Fruit fly (Drosophila melanogaster) whole organism, adult: Measurements from ENCODE around the gene CG4613.

Source experiments
- CG11617 ChIP-seq: fragments of 200-800 bp; sonication (Bioruptor generic); optimal IDR thresholded peaks from 2 replicates; lab custom pipeline; 2017; ENCODE audit warnings: mild to moderate bottlenecking, missing biosample characterization, missing genetic modification reagents, missing genetic modification characterization
- CG14711 ChIP-seq: fragments of 200-800 bp; sonication (Bioruptor generic); optimal IDR thresholded peaks from 2 replicates; lab custom pipeline; 2018; ENCODE audit warnings: missing biosample characterization, mild to moderate bottlenecking, missing genetic modification characterization, moderate library complexity
- CG33017 ChIP-seq: fragments of 200-800 bp; sonication (Bioruptor generic); optimal IDR thresholded peaks from 2 replicates; lab custom pipeline; 2018; ENCODE audit warnings: missing biosample characterization, mild to moderate bottlenecking, missing genetic modification characterization, moderate library complexity
- CG5204 ChIP-seq: fragments of 200-800 bp; sonication (Bioruptor generic); optimal IDR thresholded peaks from 2 replicates; lab custom pipeline; 2016; ENCODE audit warnings: missing biosample characterization, missing genetic modification characterization
- CG7045 ChIP-seq: fragments of 200-800 bp; sonication (Bioruptor generic); optimal IDR thresholded peaks from 2 replicates; lab custom pipeline; 2017; ENCODE audit warnings: missing biosample characterization, mild to moderate bottlenecking, missing genetic modification characterization
- CG7101 ChIP-seq: fragments of 200-800 bp; sonication (Bioruptor generic); optimal IDR thresholded peaks from 2 replicates; lab custom pipeline; 2018; ENCODE audit warnings: missing biosample characterization, mild to moderate bottlenecking, missing genetic modification characterization, moderate library complexity
- Crg-1 ChIP-seq: fragments of 200-800 bp; sonication (Bioruptor generic); optimal IDR thresholded peaks from 2 replicates; lab custom pipeline; 2016; ENCODE audit warnings: missing biosample characterization, missing genetic modification characterization
- Hr96 ChIP-seq: fragments of 200-800 bp; sonication (Bioruptor generic); optimal IDR thresholded peaks from 2 replicates; lab custom pipeline; 2016; ENCODE audit warnings: missing biosample characterization, missing genetic modification characterization
- Mnt ChIP-seq: fragments of 200-800 bp; sonication (Bioruptor generic); optimal IDR thresholded peaks from 2 replicates; lab custom pipeline; 2016; ENCODE audit warnings: missing biosample characterization, mild to moderate bottlenecking, missing genetic modification characterization
- bab1 ChIP-seq: fragments of 200-800 bp; sonication (Bioruptor generic); optimal IDR thresholded peaks from 3 replicates; lab custom pipeline; 2019; ENCODE audit warnings: missing biosample characterization, mild to moderate bottlenecking, missing genetic modification characterization, moderate library complexity
- cnc ChIP-seq, 2 experiments: fragments of >200 bp; optimal IDR thresholded peaks; 2 replicates each; lab custom pipeline; 2017
- kay ChIP-seq: fragments of 200-800 bp; sonication (Bioruptor generic); peaks from one replicate; lab custom pipeline; 2016; ENCODE audit warnings: missing biosample characterization, missing genetic modification characterization, borderline replicate concordance
- ovo ChIP-seq: fragments of 200-800 bp; sonication (Bioruptor generic); optimal IDR thresholded peaks from 2 replicates; lab custom pipeline; 2016; ENCODE audit warnings: missing biosample characterization, missing genetic modification characterization
- pad ChIP-seq: fragments of 200-800 bp; sonication (Bioruptor generic); optimal IDR thresholded peaks from 3 replicates; lab custom pipeline; 2017; ENCODE audit warnings: missing biosample characterization, missing genetic modification characterization, mild to moderate bottlenecking, moderate library complexity, missing genetic modification reagents

dm6 chr3L:14565134-14565587 is 43.7 kb upstream of the CG4613 start:
- TF ChIP-seq CG33017 (no peak), CG7101 (tag; lab: Kevin White, UChicago) (no peak), cnc (optimal IDR thresholded peaks at IDR 0.05; lab: Kevin White, UChicago) (no peak), CG7045 (GFP tag; lab: Kevin White, UChicago) (no peak), Mnt (no peak), pad (GFP tag; lab: Kevin White, UChicago) (no peak), Hr96 (GFP tag; lab: Kevin White, UChicago) (no peak), bab1 (GFP tag; lab: Kevin White, UChicago) (no peak), CG5204 (GFP tag; lab: Kevin White, UChicago) (no peak), CG14711 (tag; lab: Kevin White, UChicago) (no peak), kay (no peak), ovo (no peak), Crg-1 (no peak), CG11617 (GFP tag; lab: Kevin White, UChicago) (no peak)
